Worm (Caenorhabditis elegans) whole organism, young adult: ENCODE measurements around the gene Y53G8AM.8.

Experiments used
- B0336.3 ChIP-seq: fragments of 200-800 bp; sonication (Bioruptor generic); IDR thresholded peaks from 2 replicates; pipeline ENCODE4 v1.3.6; 2022; ENCODE audit warnings: missing genetic modification characterization, missing compliant biosample characterization
- F33H1.4 ChIP-seq: fragments of 200-800 bp; sonication (Bioruptor generic); IDR thresholded peaks from 2 replicates; pipeline ENCODE4 v1.3.6; 2022; ENCODE audit warnings: missing genetic modification reagents, missing genetic modification characterization, missing compliant biosample characterization
- F52B5.7 ChIP-seq: sonication (generic microtip); optimal IDR thresholded peaks from 2 replicates; lab custom pipeline; 2016; ENCODE audit warnings: mild to moderate bottlenecking, missing genetic modification characterization, missing compliant biosample characterization
- F57C9.4 ChIP-seq: sonication (generic microtip); optimal IDR thresholded peaks from 2 replicates; lab custom pipeline; 2017; ENCODE audit warnings: mild to moderate bottlenecking, missing genetic modification characterization, missing compliant biosample characterization
- Y56A3A.18 ChIP-seq: fragments of 200-800 bp; sonication (Bioruptor generic); IDR thresholded peaks from 2 replicates; pipeline ENCODE4 v1.3.6; 2022; ENCODE audit warnings: missing genetic modification reagents, missing genetic modification characterization, missing compliant biosample characterization
- athp-1 ChIP-seq: sonication (generic microtip); optimal IDR thresholded peaks from 2 replicates; lab custom pipeline; 2017; ENCODE audit warnings: mild to moderate bottlenecking, missing genetic modification characterization, missing compliant biosample characterization
- attf-5 ChIP-seq: fragments of 200-800 bp; sonication (Bioruptor generic); optimal IDR thresholded peaks from 2 replicates; lab custom pipeline; 2018; ENCODE audit warnings: mild to moderate bottlenecking, missing genetic modification characterization, missing compliant biosample characterization
- bed-1 ChIP-seq: fragments of 200-800 bp; sonication (Bioruptor generic); IDR thresholded peaks from 2 replicates; pipeline ENCODE4 v1.3.6; 2022; ENCODE audit warnings: missing genetic modification reagents, missing genetic modification characterization, missing compliant biosample characterization
- ccch-3 ChIP-seq: fragments of 200-800 bp; sonication (Bioruptor generic); optimal IDR thresholded peaks from 2 replicates; lab custom pipeline; 2018; ENCODE audit warnings: mild to moderate bottlenecking, missing genetic modification characterization, missing compliant biosample characterization
- ceh-40 ChIP-seq: fragments of 200-800 bp; sonication (Bioruptor generic); IDR thresholded peaks from 2 replicates; pipeline ENCODE4 v1.3.6; 2022; ENCODE audit warnings: missing genetic modification characterization, missing compliant biosample characterization
- dpl-1 ChIP-seq: fragments of 150-350 bp; optimal IDR thresholded peaks from 2 replicates; lab custom pipeline; 2014; ENCODE audit warnings: missing biosample characterization, missing genetic modification reagents, missing genetic modification characterization
- efl-1 ChIP-seq: fragments of 150-350 bp; optimal IDR thresholded peaks from 2 replicates; lab custom pipeline; 2014; ENCODE audit warnings: missing biosample characterization, missing genetic modification reagents, missing genetic modification characterization
- egrh-3 ChIP-seq: fragments of 200-800 bp; sonication (Bioruptor generic); IDR thresholded peaks from 2 replicates; pipeline ENCODE4 v1.3.6; 2022; ENCODE audit warnings: missing genetic modification reagents, missing genetic modification characterization, missing compliant biosample characterization
- hmg-1.2 ChIP-seq: fragments of 200-800 bp; sonication (Bioruptor generic); IDR thresholded peaks from 2 replicates; pipeline ENCODE4 v1.3.6; 2022; ENCODE audit warnings: missing genetic modification reagents, missing genetic modification characterization, missing compliant biosample characterization
- lin-26 ChIP-seq: fragments of 200-800 bp; sonication (Bioruptor generic); IDR thresholded peaks from 2 replicates; pipeline ENCODE4 v1.3.6; 2022; ENCODE audit warnings: missing genetic modification reagents, missing genetic modification characterization, missing compliant biosample characterization
- lin-54 ChIP-seq: fragments of 200-800 bp; sonication (Bioruptor generic); optimal IDR thresholded peaks from 2 replicates; lab custom pipeline; 2018; ENCODE audit warnings: mild to moderate bottlenecking, missing genetic modification characterization, missing compliant biosample characterization
- lsl-1 ChIP-seq: fragments of 200-800 bp; sonication (Bioruptor generic); optimal IDR thresholded peaks from 2 replicates; lab custom pipeline; 2018; ENCODE audit warnings: mild to moderate bottlenecking, missing genetic modification characterization, moderate library complexity, missing compliant biosample characterization
- madf-3 ChIP-seq: fragments of 200-800 bp; sonication (Bioruptor generic); IDR thresholded peaks from 2 replicates; pipeline ENCODE4 v1.3.6; 2022; ENCODE audit warnings: missing genetic modification reagents, missing genetic modification characterization, missing compliant biosample characterization
- madf-6 ChIP-seq: fragments of 200-800 bp; sonication (Bioruptor generic); IDR thresholded peaks from 2 replicates; pipeline ENCODE4 v1.3.6; 2022; ENCODE audit warnings: missing genetic modification reagents, missing genetic modification characterization, missing compliant biosample characterization
- madf-8 ChIP-seq: fragments of 200-800 bp; sonication (Bioruptor generic); conservative IDR thresholded peaks from 2 replicates; pipeline ENCODE4 v1.3.6; 2022; ENCODE audit warnings: missing genetic modification reagents, missing genetic modification characterization, missing compliant biosample characterization
- mcd-1 ChIP-seq: fragments of 200-800 bp; sonication (Bioruptor generic); IDR thresholded peaks from 2 replicates; pipeline ENCODE4 v1.3.6; 2022; ENCODE audit warnings: missing genetic modification reagents, missing genetic modification characterization, missing compliant biosample characterization
- rcor-1 ChIP-seq: fragments of 200-800 bp; sonication (Bioruptor generic); IDR thresholded peaks from 2 replicates; pipeline ENCODE4 v1.3.6; 2022; ENCODE audit warnings: missing genetic modification reagents, missing genetic modification characterization, missing compliant biosample characterization
- snpc-3.4 ChIP-seq: sonication (generic microtip); optimal IDR thresholded peaks from 2 replicates; lab custom pipeline; 2017; ENCODE audit warnings: missing genetic modification characterization, mild to moderate bottlenecking, missing compliant biosample characterization, antibody characterized with exemption, moderate library complexity, missing genotype, missing genetic modification reagents
- somi-1 ChIP-seq: fragments of 200-800 bp; sonication (Bioruptor generic); optimal IDR thresholded peaks from 2 replicates; lab custom pipeline; 2018; ENCODE audit warnings: mild to moderate bottlenecking, missing genetic modification characterization, missing compliant biosample characterization
- unc-130 ChIP-seq: sonication (generic microtip); optimal IDR thresholded peaks from 2 replicates; lab custom pipeline; 2016; ENCODE audit warnings: missing genetic modification reagents, missing genetic modification characterization, missing compliant biosample characterization
- unc-62 ChIP-seq: fragments of 150-350 bp; optimal IDR thresholded peaks from 2 replicates; lab custom pipeline; 2014; ENCODE audit warnings: missing biosample characterization, missing genetic modification reagents, missing genetic modification characterization
- xnd-1 ChIP-seq: sonication (generic microtip); optimal IDR thresholded peaks from 2 replicates; lab custom pipeline; 2016; ENCODE audit warnings: missing genotype, missing genetic modification reagents, missing genetic modification characterization, missing compliant biosample characterization
- zfh-2 ChIP-seq: fragments of 200-800 bp; sonication (Bioruptor generic); conservative IDR thresholded peaks from 2 replicates; pipeline ENCODE4 v1.3.6; 2022; ENCODE audit warnings: missing genetic modification reagents, missing genetic modification characterization, missing compliant biosample characterization
- zim-3 ChIP-seq: sonication (generic microtip); optimal IDR thresholded peaks from 2 replicates; lab custom pipeline; 2017; ENCODE audit warnings: mild to moderate bottlenecking, missing genetic modification characterization, moderate library complexity, missing compliant biosample characterization
- ztf-25 ChIP-seq: fragments of 200-800 bp; sonication (Bioruptor generic); IDR thresholded peaks from 2 replicates; pipeline ENCODE4 v1.3.6; 2022; ENCODE audit warnings: missing genetic modification reagents, missing genetic modification characterization, missing compliant biosample characterization
- ztf-6 ChIP-seq: fragments of 200-800 bp; sonication (Bioruptor generic); IDR thresholded peaks from 2 replicates; pipeline ENCODE4 v1.3.6; 2022; ENCODE audit warnings: missing genetic modification reagents, missing genetic modification characterization, missing compliant biosample characterization

The Y53G8AM.8 gene

DNA sequence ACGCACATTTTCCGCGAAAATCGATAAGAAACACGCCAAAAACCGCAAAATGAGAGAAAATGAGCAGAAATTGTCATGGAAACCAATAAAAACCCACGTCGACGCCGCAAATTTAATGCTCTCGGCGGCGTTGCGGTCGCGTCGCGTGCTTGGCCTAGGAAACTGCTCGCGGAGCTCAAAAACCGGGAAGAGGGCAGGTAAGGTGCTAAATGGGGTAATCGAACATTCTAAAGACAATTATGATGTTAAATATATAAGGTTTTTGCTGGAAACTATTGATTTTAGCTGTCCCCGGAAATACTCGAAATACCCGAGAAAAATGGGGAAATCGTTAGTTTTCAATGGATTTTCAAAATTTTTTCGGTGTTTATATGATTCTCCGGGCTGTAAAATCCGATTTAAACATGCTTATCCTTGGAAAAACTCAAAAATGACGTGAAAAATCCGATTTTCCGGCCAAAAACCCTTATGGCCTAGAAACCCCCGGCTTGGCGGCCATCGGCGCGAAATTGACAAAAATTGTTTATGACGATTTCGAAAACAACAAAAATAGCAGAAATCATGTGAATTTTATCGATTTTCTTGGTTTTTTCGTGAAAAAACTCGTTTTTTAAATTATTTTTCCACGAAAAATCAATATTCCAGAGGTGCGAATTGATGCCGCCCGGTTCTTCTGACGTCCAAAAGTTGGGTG, 44.0 kb upstream of the Y53G8AM.8 start, which contains the start of gene phf-15:
phf-15 (plus strand) TSS at position 537 of the 694 bp plus-strand sequence.
- TF ChIP-seq efl-1 (peak; percentile 21), attf-5 (GFP tag; lab: Kevin White, UChicago) (peak; percentile 2), madf-3 (GFP tag; lab: Robert Waterston, UW) (peak; percentile 98), zfh-2 (GFP tag; lab: Robert Waterston, UW) (0 out of 2 replicates have a peak, but pooled peaks have one; percentile 30), rcor-1 (GFP tag; lab: Robert Waterston, UW) (no peak)

DNA sequence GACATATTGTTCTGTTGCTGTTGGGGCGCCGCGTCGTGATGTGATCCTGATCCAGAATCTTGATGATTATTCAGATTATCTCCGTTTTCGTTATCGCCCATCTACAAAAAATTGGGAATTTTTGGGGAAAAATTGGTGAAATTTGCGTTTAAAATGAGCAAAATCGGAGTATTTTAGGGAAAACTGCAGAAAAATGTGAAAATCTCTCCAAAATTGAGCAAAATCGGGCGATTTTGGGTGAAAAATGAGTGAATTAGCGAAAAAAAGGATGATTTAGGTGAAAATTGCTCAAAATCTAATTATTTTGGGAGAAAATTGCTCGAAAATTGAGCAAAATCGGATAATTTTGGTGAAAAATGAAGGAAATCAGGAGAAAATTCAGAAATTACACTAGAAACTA, 42.6 kb upstream of the Y53G8AM.8 start, which contains the start of gene Y53G8AR.9:
Y53G8AR.9 (minus strand) TSS at position 101 of the 400 bp plus-strand sequence.
- TF ChIP-seq somi-1 (GFP tag; lab: Kevin White, UChicago) (no peak), xnd-1 (tag; lab: Kevin White, UChicago) (no peak), lin-26 (no peak), ccch-3 (GFP tag; lab: Kevin White, UChicago) (no peak), lin-54 (GFP tag; lab: Kevin White, UChicago) (no peak), attf-5 (GFP tag; lab: Kevin White, UChicago) (no peak), ztf-6 (GFP tag; lab: Robert Waterston, UW) (no peak), Y56A3A.18 (GFP tag; lab: Robert Waterston, UW) (no peak), mcd-1 (GFP tag; lab: Robert Waterston, UW) (no peak), bed-1 (no peak)
- TF ChIP-seq, all 124 proteins: peak for 0

DNA sequence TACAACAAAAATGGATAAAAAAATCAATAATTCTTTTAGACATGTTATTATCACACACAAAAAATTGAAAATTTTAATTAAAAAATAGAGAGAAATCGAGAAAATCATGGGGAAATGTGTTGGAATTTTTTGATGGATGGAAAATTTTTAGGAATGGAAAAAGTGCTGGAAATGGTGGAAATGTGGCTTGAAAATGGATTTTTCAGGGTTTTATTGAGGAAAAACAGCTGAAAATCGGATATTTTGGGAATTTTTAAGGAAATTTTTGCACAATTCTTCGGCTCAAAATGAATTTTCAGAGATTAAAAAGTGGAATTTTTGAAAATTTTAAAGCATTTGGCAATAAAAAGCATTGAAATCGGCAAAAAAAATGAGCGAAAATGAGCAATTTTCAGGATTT, 39.4 kb upstream of the Y53G8AM.8 start:
- TF ChIP-seq snpc-3.4 (tag; lab: Kevin White, UChicago) = no peak
- no peak for TF ChIP-seq zim-3 (tag; lab: Kevin White, UChicago)
- 0 out of 2 replicates have a peak, but pooled peaks have one; percentile 9 for TF ChIP-seq B0336.3 (GFP tag; lab: Robert Waterston, UW)
- no peak for TF ChIP-seq unc-130 (GFP tag; lab: Kevin White, UChicago)
- peak; percentile 60; the same call in 1 of the 2 replicates for TF ChIP-seq ztf-25 (GFP tag; lab: Robert Waterston, UW)
- TF ChIP-seq hmg-1.2 (GFP tag; lab: Robert Waterston, UW) = 0 out of 2 replicates have a peak, but pooled peaks have one; percentile 2
- peak; percentile 11; the same call in 1 of the 2 replicates for TF ChIP-seq madf-6
- TF ChIP-seq egrh-3 (GFP tag; lab: Robert Waterston, UW) = 0 out of 2 replicates have a peak, but pooled peaks have one; percentile 3
- no peak for TF ChIP-seq F57C9.4 (tag; lab: Kevin White, UChicago)

DNA sequence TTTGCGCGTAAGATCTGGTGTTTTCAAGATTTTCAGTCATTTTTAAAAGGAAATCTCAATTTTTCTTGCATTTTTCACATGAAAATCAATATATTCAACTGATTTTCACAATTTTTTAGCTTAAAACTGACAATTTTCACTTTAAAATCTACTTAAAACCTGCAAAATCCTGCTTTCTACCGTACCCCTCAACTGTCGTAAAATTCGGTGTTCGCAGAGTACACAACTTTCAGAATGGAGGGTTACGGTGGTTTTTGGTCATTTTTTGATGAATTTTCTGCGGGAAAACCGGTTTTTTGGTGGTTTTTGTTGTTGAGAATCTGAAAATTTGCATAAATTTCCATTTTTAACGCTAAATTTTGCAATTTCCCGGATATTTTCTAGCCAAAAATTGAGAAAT, 33.6 kb upstream of the Y53G8AM.8 start:
- peak; percentile 83 for TF ChIP-seq lsl-1
- peak; percentile 11 for TF ChIP-seq dpl-1 (GFP tag; lab: Kevin White, UChicago)
- TF ChIP-seq athp-1 = no peak
- peak; percentile 60 for TF ChIP-seq efl-1
- peak; percentile 36 for TF ChIP-seq xnd-1 (tag; lab: Kevin White, UChicago)
- peak; percentile 0 for TF ChIP-seq lin-54 (GFP tag; lab: Kevin White, UChicago)
- no peak for TF ChIP-seq unc-62
- peak; percentile 57 for TF ChIP-seq madf-6
- TF ChIP-seq ceh-40 = no peak
- TF ChIP-seq F33H1.4 (GFP tag; lab: Robert Waterston, UW) = peak; percentile 22; the same call in 1 of the 2 replicates
- TF ChIP-seq madf-8 (GFP tag; lab: Robert Waterston, UW) = 0 out of 2 replicates have a peak, but pooled peaks have one; percentile 9
- no peak for TF ChIP-seq F52B5.7 (tag; lab: Kevin White, UChicago)
